Worm (Caenorhabditis elegans): ENCODE measurements around the gene W04D12.1.

ce11 chrIII:5834663-5835062 is 2.1 kb upstream of the W04D12.1 start:
- TF ChIP-seq ceh-14 (tag; optimal IDR thresholded peaks at IDR 0.05) (no peak), ets-4 (tag; optimal IDR thresholded peaks at IDR 0.05) (no peak), nhr-11 (tag; optimal IDR thresholded peaks at IDR 0.05) (no peak), unc-86 (tag; optimal IDR thresholded peaks at IDR 0.05) (no peak), sox-4 (tag; optimal IDR thresholded peaks at IDR 0.05) (no peak), ceh-2 (tag; optimal IDR thresholded peaks at IDR 0.05) (no peak), pqm-1 (tag; optimal IDR thresholded peaks at IDR 0.05) (no peak), ceh-34 (tag; optimal IDR thresholded peaks at IDR 0.05) (no peak)

Data from whole organism, late embryonic.